Worm (Caenorhabditis elegans) whole organism, mixed stage, embryonic: ENCODE results near the gene ZK809.1.

Source experiments
- blmp-1 ChIP-seq: fragments of 150-350 bp; optimal IDR thresholded peaks from 2 replicates; lab custom pipeline; 2014; ENCODE audit warnings: missing biosample characterization, missing genetic modification characterization
- ceh-39 ChIP-seq: fragments of 150-350 bp; optimal IDR thresholded peaks from 2 replicates; lab custom pipeline; 2014; ENCODE audit warnings: missing biosample characterization, missing genetic modification characterization
- ces-1 ChIP-seq: fragments of 150-350 bp; optimal IDR thresholded peaks from 2 replicates; lab custom pipeline; 2014; ENCODE audit warnings: missing biosample characterization, missing genetic modification reagents, missing genetic modification characterization
- cnd-1 ChIP-seq: fragments of 200-800 bp; sonication (Bioruptor generic); optimal IDR thresholded peaks from 2 replicates; lab custom pipeline; 2018; ENCODE audit warnings: mild to moderate bottlenecking, missing genetic modification characterization, missing compliant biosample characterization
- elt-1 ChIP-seq: sonication (generic microtip); optimal IDR thresholded peaks from 2 replicates; lab custom pipeline; 2017; ENCODE audit warnings: missing genetic modification characterization, mild to moderate bottlenecking, missing compliant biosample characterization, antibody characterized with exemption, moderate library complexity, borderline replicate concordance; ENCODE audit not compliant: insufficient read depth
- lin-13 ChIP-seq: fragments of 150-350 bp; optimal IDR thresholded peaks from 2 replicates; lab custom pipeline; 2014; ENCODE audit warnings: missing biosample characterization, missing genetic modification characterization
- nhr-12 ChIP-seq: fragments of 150-350 bp; optimal IDR thresholded peaks from 2 replicates; lab custom pipeline; 2014; ENCODE audit warnings: missing biosample characterization, missing genetic modification characterization
- nhr-28 ChIP-seq: fragments of 150-350 bp; optimal IDR thresholded peaks from 2 replicates; lab custom pipeline; 2014; ENCODE audit warnings: missing biosample characterization, missing genetic modification characterization
- nhr-76 ChIP-seq: sonication (generic microtip); optimal IDR thresholded peaks from 2 replicates; lab custom pipeline; 2017; ENCODE audit warnings: missing biosample characterization, missing genetic modification characterization
- pha-4 ChIP-seq: fragments of 150-350 bp; optimal IDR thresholded peaks from 2 replicates; lab custom pipeline; 2018; ENCODE audit warnings: missing biosample characterization, missing genetic modification reagents, missing genetic modification characterization
- snpc-4 ChIP-seq: fragments of 150-350 bp; optimal IDR thresholded peaks from 2 replicates; lab custom pipeline; 2014; ENCODE audit warnings: missing biosample characterization, missing genetic modification characterization
- unc-39 ChIP-seq: fragments of 150-350 bp; optimal IDR thresholded peaks from 2 replicates; lab custom pipeline; 2014; ENCODE audit warnings: missing biosample characterization, missing genetic modification characterization
- unc-62 ChIP-seq: fragments of 150-350 bp; optimal IDR thresholded peaks from 2 replicates; lab custom pipeline; 2014; ENCODE audit warnings: missing biosample characterization, missing genetic modification reagents, missing genetic modification characterization
- ztf-11 ChIP-seq: fragments of 150-350 bp; optimal IDR thresholded peaks from 2 replicates; lab custom pipeline; 2014; ENCODE audit warnings: missing biosample characterization, missing genetic modification characterization

DNA sequence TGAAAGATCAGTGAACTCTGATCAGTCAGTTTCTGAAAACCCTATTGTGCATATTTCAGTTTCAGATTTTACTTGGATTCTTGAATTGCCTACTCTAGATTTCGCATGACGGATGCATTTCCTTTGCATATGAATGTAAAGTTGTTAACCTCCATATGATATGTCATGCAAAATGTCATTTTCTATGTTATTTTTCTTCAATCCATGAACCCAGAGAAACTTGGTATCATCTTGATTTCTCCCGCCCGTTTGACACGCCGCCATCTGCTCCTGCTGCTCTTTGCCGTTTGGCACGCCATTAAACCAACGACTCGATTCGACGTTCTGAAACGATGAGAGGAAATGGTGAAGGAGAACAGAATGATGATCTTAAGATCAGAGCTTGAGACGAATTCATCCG is 8.4 kb downstream of the ZK809.1 start:
- TF ChIP-seq blmp-1 (no peak), elt-1 (tag; lab: Kevin White, UChicago) (no peak), ceh-39 (tag; lab: Kevin White, UChicago) (no peak), lin-13 (tag; lab: Kevin White, UChicago) (no peak), ztf-11 (tag; lab: Kevin White, UChicago) (no peak), nhr-12 (no peak), unc-62 (GFP tag; lab: Kevin White, UChicago) (no peak), pha-4 (tag; lab: Kevin White, UChicago) (no peak), nhr-76 (tag; lab: Kevin White, UChicago) (no peak), cnd-1 (tag; lab: Kevin White, UChicago) (no peak), unc-39 (tag; lab: Kevin White, UChicago) (no peak), ces-1 (GFP tag; lab: Kevin White, UChicago) (no peak), nhr-28 (no peak), snpc-4 (tag; lab: Kevin White, UChicago) (no peak)
